Worm (Caenorhabditis elegans) whole organism, early embryonic: ENCODE measurements around the gene lido-2.

Experiments used
- B0310.2 ChIP-seq: sonication (generic microtip); optimal IDR thresholded peaks from 2 replicates; lab custom pipeline; 2016; ENCODE audit warnings: mild to moderate bottlenecking, missing genetic modification characterization, missing compliant biosample characterization
- F13C5.2 ChIP-seq: sonication (generic microtip); optimal IDR thresholded peaks from 2 replicates; lab custom pipeline; 2017; ENCODE audit warnings: mild to moderate bottlenecking, missing genetic modification characterization, inconsistent platforms, missing compliant biosample characterization
- ama-1 ChIP-seq: fragments of 150-350 bp; optimal IDR thresholded peaks from 2 replicates; lab custom pipeline; 2014
- hmg-4 ChIP-seq: fragments of 200-800 bp; sonication (Bioruptor generic); optimal IDR thresholded peaks from 2 replicates; lab custom pipeline; 2018; ENCODE audit warnings: mild to moderate bottlenecking, missing genetic modification characterization, missing compliant biosample characterization
- sea-1 ChIP-seq: fragments of 200-800 bp; sonication (Bioruptor generic); conservative IDR thresholded peaks from 2 replicates; pipeline ENCODE4 v1.3.6; 2022; ENCODE audit warnings: missing genetic modification characterization, missing compliant biosample characterization
- tbx-11 ChIP-seq: fragments of 200-800 bp; sonication (Bioruptor generic); IDR thresholded peaks from 2 replicates; pipeline ENCODE4 v1.3.6; 2022; ENCODE audit warnings: missing genetic modification characterization, missing compliant biosample characterization

DNA sequence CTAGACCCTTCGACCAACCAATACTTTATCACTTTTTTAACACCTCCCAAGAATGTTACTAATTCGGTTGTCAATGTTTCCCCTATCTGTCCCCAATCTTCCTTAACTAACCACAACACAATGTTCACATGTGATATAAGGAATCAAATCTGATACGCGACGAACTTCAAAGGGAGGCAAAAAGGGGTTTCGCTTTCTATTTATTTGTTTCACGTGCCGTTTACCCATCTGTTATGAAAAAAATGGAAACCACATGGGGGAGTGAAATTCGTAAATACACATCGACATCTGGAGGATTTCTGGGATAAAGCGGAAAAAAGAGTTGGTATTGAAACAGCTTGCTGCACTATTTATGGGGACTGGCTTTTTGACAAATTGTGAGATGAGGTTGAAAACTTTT, 38.4 kb downstream of the lido-2 start:
- no peak for TF ChIP-seq F13C5.2 (tag; lab: Kevin White, UChicago)
- TF ChIP-seq B0310.2: no peak
- TF ChIP-seq ama-1 (lab: Kevin White, UChicago): no peak
- TF ChIP-seq sea-1 (GFP tag; lab: Robert Waterston, UW): no peak
- no peak for TF ChIP-seq tbx-11 (GFP tag; lab: Robert Waterston, UW)
- no peak for TF ChIP-seq hmg-4 (GFP tag; lab: Kevin White, UChicago)
